Fruit fly (Drosophila melanogaster) whole organism, prepupa: Measurements from ENCODE around the gene Hecw.

Source experiments
- Blimp-1 ChIP-seq: fragments of 200-800 bp; sonication (Bioruptor generic); optimal IDR thresholded peaks from 3 replicates; lab custom pipeline; 2017; ENCODE audit warnings: missing biosample characterization, missing genetic modification characterization, mild to moderate bottlenecking, moderate library complexity, missing genetic modification reagents
- CG10631 ChIP-seq: fragments of 200-800 bp; sonication (Bioruptor generic); optimal IDR thresholded peaks from 2 replicates; lab custom pipeline; 2016; ENCODE audit warnings: missing biosample characterization, missing genetic modification characterization
- CG10669 ChIP-seq: fragments of 200-800 bp; sonication (Bioruptor generic); optimal IDR thresholded peaks from 3 replicates; lab custom pipeline; 2018; ENCODE audit warnings: missing biosample characterization, mild to moderate bottlenecking, missing genetic modification characterization, moderate library complexity
- CG11294 ChIP-seq: fragments of 200-800 bp; sonication (Bioruptor generic); IDR thresholded peaks from 2 replicates; pipeline ENCODE4 v1.3.6; 2022; ENCODE audit warnings: missing biosample characterization, missing genetic modification characterization
- CG15336 ChIP-seq: fragments of 200-800 bp; sonication (Bioruptor generic); IDR thresholded peaks from 2 replicates; pipeline ENCODE4 v1.3.6; 2022; ENCODE audit warnings: missing biosample characterization, missing genetic modification characterization
- CG1621 ChIP-seq: fragments of 200-800 bp; sonication (Bioruptor generic); optimal IDR thresholded peaks from 3 replicates; lab custom pipeline; 2018; ENCODE audit warnings: missing biosample characterization, mild to moderate bottlenecking, missing genetic modification characterization
- CG31627 ChIP-seq: fragments of 200-800 bp; sonication (Bioruptor generic); optimal IDR thresholded peaks from 3 replicates; lab custom pipeline; 2016; ENCODE audit warnings: missing biosample characterization, missing genetic modification characterization
- CG3919 ChIP-seq: fragments of 200-800 bp; sonication (Bioruptor generic); optimal IDR thresholded peaks from 3 replicates; lab custom pipeline; 2016; ENCODE audit warnings: missing biosample characterization, missing genetic modification characterization
- CG6276 ChIP-seq: fragments of 200-800 bp; sonication (Bioruptor generic); optimal IDR thresholded peaks from 2 replicates; lab custom pipeline; 2017; ENCODE audit warnings: missing biosample characterization, mild to moderate bottlenecking, missing genetic modification characterization
- CG6808 ChIP-seq: fragments of 200-800 bp; sonication (Bioruptor generic); optimal IDR thresholded peaks from 3 replicates; lab custom pipeline; 2017; ENCODE audit warnings: missing biosample characterization, missing genetic modification characterization, mild to moderate bottlenecking, moderate library complexity, missing genetic modification reagents
- CG7368 ChIP-seq: fragments of 200-800 bp; sonication (Bioruptor generic); optimal IDR thresholded peaks from 3 replicates; lab custom pipeline; 2016; ENCODE audit warnings: missing biosample characterization, missing genetic modification characterization
- CG8119 ChIP-seq: fragments of 200-800 bp; sonication (Bioruptor generic); IDR thresholded peaks from 3 replicates; pipeline ENCODE4 v1.3.6; 2022; ENCODE audit warnings: missing biosample characterization, missing genetic modification characterization
- CG8319 ChIP-seq: fragments of 200-800 bp; sonication (Bioruptor generic); optimal IDR thresholded peaks from 3 replicates; lab custom pipeline; 2016; ENCODE audit warnings: missing biosample characterization, missing genetic modification characterization
- CG8632 ChIP-seq: fragments of 200-800 bp; sonication (Bioruptor generic); optimal IDR thresholded peaks from 3 replicates; lab custom pipeline; 2016; ENCODE audit warnings: missing biosample characterization, missing genetic modification characterization
- CG9139 ChIP-seq: fragments of 200-800 bp; sonication (Bioruptor generic); optimal IDR thresholded peaks from 3 replicates; lab custom pipeline; 2017; ENCODE audit warnings: missing biosample characterization, mild to moderate bottlenecking, missing genetic modification characterization
- Eip75B ChIP-seq: fragments of 200-800 bp; sonication (Bioruptor generic); optimal IDR thresholded peaks from 3 replicates; lab custom pipeline; 2016; ENCODE audit warnings: missing biosample characterization, missing genetic modification characterization
- Eip78C ChIP-seq: fragments of 200-800 bp; sonication (Bioruptor generic); peaks from one replicate; lab custom pipeline; 2016; ENCODE audit warnings: missing biosample characterization, missing genetic modification characterization
- Eip93F ChIP-seq: fragments of 200-800 bp; sonication (Bioruptor generic); optimal IDR thresholded peaks from 2 replicates; lab custom pipeline; 2016; ENCODE audit warnings: missing biosample characterization, mild to moderate bottlenecking, missing genetic modification characterization
- Ets21C ChIP-seq: fragments of 200-800 bp; sonication (Bioruptor generic); optimal IDR thresholded peaks from 3 replicates; lab custom pipeline; 2016; ENCODE audit warnings: missing biosample characterization, missing genetic modification characterization
- Hr38 ChIP-seq: sonication (Bioruptor generic); optimal IDR thresholded peaks from 2 replicates; lab custom pipeline; 2016; ENCODE audit warnings: missing biosample characterization, missing genetic modification characterization
- Hr39 ChIP-seq: fragments of 200-800 bp; sonication (Bioruptor generic); optimal IDR thresholded peaks from 2 replicates; lab custom pipeline; 2016; ENCODE audit warnings: missing biosample characterization, missing genetic modification characterization
- Hr4 ChIP-seq: fragments of 200-800 bp; sonication (Bioruptor generic); optimal IDR thresholded peaks from 3 replicates; lab custom pipeline; 2016; ENCODE audit warnings: missing biosample characterization, missing genetic modification characterization
- Lpt ChIP-seq: fragments of 200-800 bp; sonication (Bioruptor generic); optimal IDR thresholded peaks from 3 replicates; lab custom pipeline; 2016; ENCODE audit warnings: missing biosample characterization, missing genetic modification characterization
- Met ChIP-seq: fragments of 200-800 bp; sonication (Bioruptor generic); optimal IDR thresholded peaks from 3 replicates; lab custom pipeline; 2016; ENCODE audit warnings: missing biosample characterization, missing genetic modification characterization
- OdsH ChIP-seq: fragments of 200-800 bp; sonication (Bioruptor generic); optimal IDR thresholded peaks from 3 replicates; lab custom pipeline; 2016; ENCODE audit warnings: missing biosample characterization, missing genetic modification characterization
- Smox ChIP-seq: fragments of 200-800 bp; sonication (Bioruptor generic); optimal IDR thresholded peaks from 3 replicates; lab custom pipeline; 2016; ENCODE audit warnings: missing biosample characterization, missing genetic modification characterization
- Sox102F ChIP-seq: fragments of 200-800 bp; sonication (Bioruptor generic); optimal IDR thresholded peaks from 2 replicates; lab custom pipeline; 2016; ENCODE audit warnings: missing biosample characterization, mild to moderate bottlenecking, missing genetic modification characterization
- Sox14 ChIP-seq: fragments of 200-800 bp; sonication (Bioruptor generic); optimal IDR thresholded peaks from 3 replicates; lab custom pipeline; 2016; ENCODE audit warnings: missing biosample characterization, missing genetic modification characterization
- Sox15 ChIP-seq: fragments of 200-800 bp; sonication (Bioruptor generic); optimal IDR thresholded peaks from 3 replicates; lab custom pipeline; 2016; ENCODE audit warnings: missing biosample characterization, missing genetic modification characterization
- acj6 ChIP-seq: fragments of 200-800 bp; sonication (Bioruptor generic); optimal IDR thresholded peaks from 3 replicates; lab custom pipeline; 2016; ENCODE audit warnings: missing biosample characterization, missing genetic modification characterization
- cyc ChIP-seq: fragments of 200-800 bp; sonication (Bioruptor generic); optimal IDR thresholded peaks from 3 replicates; lab custom pipeline; 2016; ENCODE audit warnings: missing biosample characterization, missing genetic modification characterization
- dac ChIP-seq: fragments of 200-800 bp; sonication (Bioruptor generic); optimal IDR thresholded peaks from 2 replicates; lab custom pipeline; 2017; ENCODE audit warnings: missing biosample characterization, mild to moderate bottlenecking, missing genetic modification characterization
- dsx ChIP-seq: fragments of 200-800 bp; optimal IDR thresholded peaks from 3 replicates; lab custom pipeline; 2019; ENCODE audit warnings: missing biosample characterization, mild to moderate bottlenecking, missing genetic modification characterization, moderate library complexity; ENCODE audit not compliant: poor library complexity, severe bottlenecking
- esn ChIP-seq: fragments of 200-800 bp; sonication (Bioruptor generic); optimal IDR thresholded peaks from 2 replicates; lab custom pipeline; 2016; ENCODE audit warnings: missing biosample characterization, mild to moderate bottlenecking, missing genetic modification characterization, moderate library complexity
- fd59A ChIP-seq: fragments of 200-800 bp; sonication (Bioruptor generic); optimal IDR thresholded peaks from 2 replicates; lab custom pipeline; 2017; ENCODE audit warnings: missing biosample characterization, mild to moderate bottlenecking, missing genetic modification characterization, missing genetic modification reagents
- fd85E ChIP-seq: fragments of 200-800 bp; sonication (Bioruptor generic); optimal IDR thresholded peaks from 3 replicates; lab custom pipeline; 2016; ENCODE audit warnings: missing biosample characterization, missing genetic modification characterization
- lz ChIP-seq: fragments of 200-800 bp; sonication (Bioruptor generic); optimal IDR thresholded peaks from 3 replicates; lab custom pipeline; 2016; ENCODE audit warnings: missing biosample characterization, missing genetic modification characterization
- net ChIP-seq: fragments of 200-800 bp; sonication (Bioruptor generic); optimal IDR thresholded peaks from 3 replicates; lab custom pipeline; 2016; ENCODE audit warnings: missing biosample characterization, missing genetic modification characterization
- pdm3 ChIP-seq: fragments of 200-800 bp; sonication (Bioruptor generic); optimal IDR thresholded peaks from 3 replicates; lab custom pipeline; 2016; ENCODE audit warnings: missing biosample characterization, missing genetic modification characterization
- spab ChIP-seq: fragments of 200-800 bp; sonication (Bioruptor generic); optimal IDR thresholded peaks from 2 replicates; lab custom pipeline; 2017; ENCODE audit warnings: missing biosample characterization, mild to moderate bottlenecking, missing genetic modification characterization, missing genetic modification reagents
- ss ChIP-seq, 2 experiments: fragments of 200-800 bp; sonication (Bioruptor generic); optimal IDR thresholded peaks; 2 replicates in 1 of 2; 3 replicates in 1 of 2; lab custom pipeline; 2017 to 2018; ENCODE audit warnings: mild to moderate bottlenecking in 2 of 2, missing biosample characterization in 2 of 2, missing genetic modification characterization in 2 of 2, moderate library complexity in 1 of 2
- svp ChIP-seq: fragments of 200-800 bp; sonication (Bioruptor generic); peaks from one replicate; lab custom pipeline; 2016; ENCODE audit warnings: missing biosample characterization, missing genetic modification characterization
- topi ChIP-seq: fragments of 200-800 bp; sonication (Bioruptor generic); optimal IDR thresholded peaks from 3 replicates; lab custom pipeline; 2016; ENCODE audit warnings: missing biosample characterization, missing genetic modification characterization

Hecw gene

DNA sequence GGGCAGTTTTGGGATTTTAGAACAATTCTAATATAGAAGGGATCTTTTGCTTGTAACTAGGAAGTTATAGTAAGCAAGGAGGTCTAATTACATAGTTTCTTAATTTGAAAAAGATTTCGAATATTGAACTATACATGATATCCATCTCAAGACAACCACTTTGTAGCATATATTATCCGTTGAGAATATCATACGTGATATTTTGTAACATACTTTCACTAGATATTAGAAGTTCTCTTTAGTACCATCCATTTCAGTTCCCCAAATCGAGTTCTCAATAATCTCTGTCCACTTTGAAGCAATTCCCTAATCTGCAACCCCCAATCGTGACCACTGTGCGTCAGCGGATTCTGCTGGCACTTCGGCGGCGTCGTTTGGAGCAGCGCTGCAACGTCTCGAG lies 6.7 kb downstream of the Hecw start:
- peak; percentile 37 for TF ChIP-seq topi
- no peak for TF ChIP-seq Lpt (GFP tag; lab: Kevin White, UChicago)
- no peak for TF ChIP-seq Sox102F
- no peak for TF ChIP-seq dac
- no peak for TF ChIP-seq CG10669 (GFP tag; lab: Kevin White, UChicago)
- no peak for TF ChIP-seq CG8632 (GFP tag; lab: Kevin White, UChicago)
- TF ChIP-seq CG7368 (GFP tag; lab: Kevin White, UChicago): no peak
- no peak for TF ChIP-seq acj6 (GFP tag; lab: Kevin White, UChicago)
- TF ChIP-seq esn: peak; percentile 52
- TF ChIP-seq Smox (GFP tag; lab: Kevin White, UChicago): no peak
- no peak for TF ChIP-seq Hr4 (GFP tag; lab: Kevin White, UChicago)
- TF ChIP-seq ss (GFP tag; optimal IDR thresholded peaks at IDR 0.05; lab: Kevin White, UChicago): no peak
- TF ChIP-seq Hr39: peak; percentile 31
- no peak for TF ChIP-seq Hr38 (GFP tag; lab: Kevin White, UChicago)
- TF ChIP-seq fd85E (GFP tag; lab: Kevin White, UChicago): no peak
- TF ChIP-seq CG10631 (GFP tag; lab: Kevin White, UChicago): no peak
- peak; percentile 16 for TF ChIP-seq cyc (GFP tag; lab: Kevin White, UChicago)
- TF ChIP-seq CG11294: no peak
- peak; percentile 72 for TF ChIP-seq svp (GFP tag; lab: Kevin White, UChicago)
- no peak for TF ChIP-seq Eip75B (GFP tag; lab: Kevin White, UChicago)
- no peak for TF ChIP-seq dsx (GFP tag; lab: Kevin White, UChicago)
- TF ChIP-seq CG1621: no peak
- no peak for TF ChIP-seq CG3919
- TF ChIP-seq Eip78C (GFP tag; lab: Kevin White, UChicago): peak; percentile 82
- peak; percentile 22 for TF ChIP-seq Met
- TF ChIP-seq Sox15 (GFP tag; lab: Kevin White, UChicago): no peak
- no peak for TF ChIP-seq net (GFP tag; lab: Kevin White, UChicago)
- TF ChIP-seq CG15336 (GFP tag; lab: Robert Waterston, UW): no peak
- TF ChIP-seq CG6276 (GFP tag; lab: Kevin White, UChicago): no peak
- no peak for TF ChIP-seq fd59A (GFP tag; lab: Kevin White, UChicago)
- peak; percentile 39 for TF ChIP-seq lz (GFP tag; lab: Kevin White, UChicago)
- TF ChIP-seq CG31627 (GFP tag; lab: Kevin White, UChicago): peak; percentile 37
- no peak for TF ChIP-seq CG8119 (GFP tag; lab: Robert Waterston, UW)
- TF ChIP-seq CG6808 (GFP tag; lab: Kevin White, UChicago): no peak
- TF ChIP-seq Ets21C (GFP tag; lab: Kevin White, UChicago): no peak

DNA sequence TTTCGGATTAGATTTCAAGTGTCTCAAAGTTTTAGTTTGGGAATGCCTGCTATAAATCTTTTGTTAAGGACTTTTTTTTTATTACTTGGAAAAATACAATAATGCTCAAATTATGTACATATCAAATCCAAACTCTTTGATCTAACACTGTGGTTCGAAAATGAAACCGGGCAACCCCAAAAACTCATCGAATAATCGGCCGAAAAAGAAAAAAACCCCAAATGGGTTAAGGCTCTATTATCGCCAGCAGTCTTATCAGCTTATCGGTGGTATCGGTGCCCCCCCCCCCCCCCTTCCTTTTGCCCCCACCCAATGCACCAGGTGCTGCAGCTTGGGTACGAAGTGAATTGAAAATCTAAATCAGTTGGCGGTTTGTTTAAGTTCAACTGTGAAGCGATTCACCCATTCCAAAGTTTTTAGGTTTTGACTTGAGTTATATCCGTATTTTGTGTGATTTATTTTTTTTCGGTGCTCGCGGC lies 8.9 kb downstream of the Hecw start:
- TF ChIP-seq Blimp-1 (GFP tag; lab: Kevin White, UChicago) (no peak), spab (GFP tag; lab: Kevin White, UChicago) (no peak), OdsH (GFP tag; lab: Kevin White, UChicago) (no peak), Hr39 (no peak), net (GFP tag; lab: Kevin White, UChicago) (no peak), CG8319 (GFP tag; lab: Kevin White, UChicago) (no peak), CG8119 (GFP tag; lab: Robert Waterston, UW) (no peak), dsx (GFP tag; lab: Kevin White, UChicago) (no peak), CG1621 (no peak), fd59A (GFP tag; lab: Kevin White, UChicago) (no peak), CG9139 (GFP tag; lab: Kevin White, UChicago) (no peak), pdm3 (no peak), Eip93F (GFP tag; lab: Kevin White, UChicago) (no peak), Sox14 (GFP tag; lab: Kevin White, UChicago) (no peak)
